Fruit fly (Drosophila melanogaster): ENCODE data around the gene kay.

Gene kay

dm6 chr3R:29763804-29764203 lies 2.0 kb upstream of the kay start (continued):
- TF ChIP-seq lz (GFP tag; optimal IDR thresholded peaks at IDR 0.05) (peak; percentile 55), Smox (GFP tag; optimal IDR thresholded peaks at IDR 0.05) (peak; percentile 61), CG6163 (GFP tag; IDR thresholded peaks at IDR 0.05) (peak; percentile 33; the same call in 1 of the 3 replicates), fd59A (GFP tag; optimal IDR thresholded peaks at IDR 0.05) (no peak), svp (GFP tag) (no peak), CG8632 (GFP tag; optimal IDR thresholded peaks at IDR 0.05) (no peak), Eip75B (GFP tag; optimal IDR thresholded peaks at IDR 0.05) (no peak), Hr39 (GFP tag; optimal IDR thresholded peaks at IDR 0.05) (peak; percentile 68), fd85E (GFP tag; optimal IDR thresholded peaks at IDR 0.05) (no peak), Eip93F (GFP tag; optimal IDR thresholded peaks at IDR 0.05) (no peak), achi (GFP tag; optimal IDR thresholded peaks at IDR 0.05) (peak; percentile 21), ss (GFP tag; optimal IDR thresholded peaks at IDR 0.05) (no peak), Lpt (GFP tag; optimal IDR thresholded peaks at IDR 0.05) (no peak), salr (GFP tag; optimal IDR thresholded peaks at IDR 0.05) (no peak)

DNA sequence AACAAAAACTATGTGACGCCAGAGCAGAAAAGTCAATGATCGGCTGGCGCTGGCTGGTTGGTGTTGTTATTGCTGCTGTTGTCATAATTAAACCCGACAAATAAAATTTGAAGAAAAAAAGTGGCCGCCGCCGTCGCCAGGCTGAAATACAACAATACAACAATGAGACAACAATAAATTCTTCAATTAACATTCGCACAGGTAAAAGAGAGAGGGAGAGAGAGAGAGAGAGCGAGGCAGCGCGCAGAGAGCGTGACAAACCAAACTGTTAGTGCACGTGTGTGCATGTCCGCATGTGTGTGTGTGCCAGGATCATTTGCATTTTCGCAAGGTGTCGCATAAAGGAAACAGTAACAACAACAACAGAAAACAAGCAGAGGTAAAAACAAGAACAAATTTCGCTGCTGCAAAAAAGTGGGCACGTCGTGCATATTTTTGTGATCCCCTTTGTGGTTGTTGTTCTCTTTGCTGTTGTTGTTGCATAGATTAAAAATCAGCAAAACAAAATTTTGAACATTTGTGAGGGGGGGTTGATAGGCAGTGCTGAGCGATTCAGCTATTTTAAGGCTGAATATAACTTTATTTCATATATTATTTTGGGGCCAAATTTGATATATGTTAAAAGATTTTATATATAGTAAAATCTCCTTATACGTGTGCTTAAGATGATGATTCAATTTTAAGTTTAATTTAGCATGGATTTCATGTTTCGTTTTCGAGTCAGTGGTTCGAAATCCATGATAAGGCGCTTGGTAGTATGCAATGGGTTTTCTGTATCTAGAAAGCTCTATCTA lies 1.3 kb upstream of the kay start:
- TF ChIP-seq Hr38 (GFP tag; optimal IDR thresholded peaks at IDR 0.05) (no peak), Eip78C (GFP tag) (peak; percentile 56), spab (GFP tag; optimal IDR thresholded peaks at IDR 0.05) (no peak), ss (GFP tag; optimal IDR thresholded peaks at IDR 0.05) (peak in 1 of 2 experiments; percentile 39), CG8119 (GFP tag; IDR thresholded peaks at IDR 0.05) (no peak), Sox14 (GFP tag; optimal IDR thresholded peaks at IDR 0.05) (no peak), esn (GFP tag; optimal IDR thresholded peaks at IDR 0.05) (no peak), CG11762 (GFP tag; optimal IDR thresholded peaks at IDR 0.05; ENCODE audit: insufficient read depth) (no peak), Hr39 (GFP tag; optimal IDR thresholded peaks at IDR 0.05) (no peak), CG10669 (GFP tag; optimal IDR thresholded peaks at IDR 0.05) (no peak)

dm6 chr3R:29767236-29767635 lies 1.4 kb downstream of the kay start:
- TF ChIP-seq CG3919 (GFP tag; optimal IDR thresholded peaks at IDR 0.05): peak; percentile 9
- TF ChIP-seq fkh (GFP tag; optimal IDR thresholded peaks at IDR 0.05): no peak
- no peak for TF ChIP-seq Hr38 (GFP tag; optimal IDR thresholded peaks at IDR 0.05)

DNA sequence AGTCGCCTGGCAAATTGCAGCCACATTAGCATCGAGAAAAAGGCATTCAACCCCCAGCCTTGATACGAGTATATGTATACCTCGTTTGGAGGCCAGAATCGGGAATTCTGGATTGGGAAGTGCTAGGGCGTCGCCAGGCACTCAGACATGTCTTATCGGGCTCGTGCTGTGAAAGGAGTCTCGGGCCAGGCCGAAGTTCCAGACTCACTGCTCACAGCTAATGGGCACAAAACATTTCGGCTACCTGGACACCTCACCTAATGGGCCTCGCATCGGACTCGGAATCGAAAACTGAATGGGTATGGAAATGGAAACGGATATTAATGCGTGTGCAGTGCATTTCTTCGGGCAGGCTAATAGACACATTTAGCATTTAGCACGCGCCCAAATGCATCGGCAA lies 5.1 kb downstream of the kay start:
- TF ChIP-seq CG6163 (GFP tag; IDR thresholded peaks at IDR 0.05): 0 out of 3 replicates have a peak, but pooled peaks have one; percentile 6
- TF ChIP-seq vri (GFP tag; optimal IDR thresholded peaks at IDR 0.05): no peak

DNA sequence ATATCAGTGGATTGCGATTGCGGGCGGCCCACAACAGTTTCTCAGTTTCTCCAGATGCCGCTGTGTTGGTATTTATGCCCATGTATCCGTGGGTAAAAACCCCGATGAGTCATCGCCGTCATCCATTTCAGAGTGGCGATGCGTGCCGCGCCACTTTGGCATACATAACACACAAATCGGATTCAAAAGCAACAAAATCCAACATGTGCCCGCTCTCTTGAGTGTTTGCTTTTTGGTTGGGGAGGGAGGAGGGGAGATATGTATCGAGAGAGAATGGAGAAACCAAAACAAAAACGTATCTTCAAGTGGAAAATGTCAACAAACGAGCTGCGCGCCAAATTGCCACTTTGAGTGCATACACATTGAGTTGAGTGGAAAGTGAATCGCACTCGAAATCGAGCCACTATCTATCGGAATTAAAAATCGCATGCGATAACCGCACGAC lies 5.9 kb downstream of the kay start:
- TF ChIP-seq vri (GFP tag; optimal IDR thresholded peaks at IDR 0.05): peak; percentile 67
- TF ChIP-seq eg (GFP tag; IDR thresholded peaks at IDR 0.05): peak; percentile 44; the same call in 1 of the 3 replicates
- TF ChIP-seq dsx (GFP tag; optimal IDR thresholded peaks at IDR 0.05; ENCODE audit: poor library complexity, severe bottlenecking): peak; percentile 17
- no peak for TF ChIP-seq CG11762 (GFP tag; optimal IDR thresholded peaks at IDR 0.05; ENCODE audit: insufficient read depth)
- no peak for TF ChIP-seq Sox14 (GFP tag; optimal IDR thresholded peaks at IDR 0.05)
- TF ChIP-seq CG15336 (GFP tag; IDR thresholded peaks at IDR 0.05): peak; percentile 18; the same call in 1 of the 2 replicates
- peak; percentile 97 for TF ChIP-seq fkh (GFP tag; optimal IDR thresholded peaks at IDR 0.05)
- TF ChIP-seq acj6 (GFP tag; optimal IDR thresholded peaks at IDR 0.05): no peak
- peak; percentile 27; the same call in 1 of the 3 replicates for TF ChIP-seq CG8119 (GFP tag; IDR thresholded peaks at IDR 0.05)
- TF ChIP-seq ss (GFP tag; optimal IDR thresholded peaks at IDR 0.05): peak in 1 of 2 experiments; percentile 46
- no peak for TF ChIP-seq CG34406 (GFP tag; optimal IDR thresholded peaks at IDR 0.05)
- no peak for TF ChIP-seq Hr38 (GFP tag; optimal IDR thresholded peaks at IDR 0.05)
- TF ChIP-seq CG16779 (tag; optimal IDR thresholded peaks at IDR 0.05): peak; percentile 25

Measured in whole organism, prepupa.